Fruit fly (Drosophila melanogaster) Kc167 (cell line): Measurements from ENCODE around the gene yuri.

Experiments
- Myc ChIP-seq: fragments of >200 bp; optimal IDR thresholded peaks from 2 replicates; lab custom pipeline; 2017; ENCODE audit warnings: missing external identifiers
- Sin3A ChIP-seq: fragments of >200 bp; optimal IDR thresholded peaks from 2 replicates; lab custom pipeline; 2018; ENCODE audit warnings: missing external identifiers
- h ChIP-seq: fragments of >200 bp; optimal IDR thresholded peaks from 3 replicates; lab custom pipeline; 2018; ENCODE audit warnings: missing external identifiers
- insv ChIP-seq: fragments of >200 bp; optimal IDR thresholded peaks from 3 replicates; lab custom pipeline; 2018; ENCODE audit warnings: missing external identifiers
- psq ChIP-seq: fragments of >200 bp; optimal IDR thresholded peaks from 2 replicates; lab custom pipeline; 2017; ENCODE audit warnings: missing external identifiers
- ttk ChIP-seq: sonication (Bioruptor generic); optimal IDR thresholded peaks from 2 replicates; lab custom pipeline; 2017; ENCODE audit warnings: missing external identifiers

The yuri gene

dm6 chr2L:15273521-15274123, 9.1 kb upstream of the yuri start:
- TF ChIP-seq h (lab: Kevin White, UChicago) (no peak), insv (lab: Kevin White, UChicago) (no peak), ttk (lab: Kevin White, UChicago) (no peak), psq (no peak), Myc (lab: Kevin White, UChicago) (no peak), Sin3A (lab: Kevin White, UChicago) (no peak)

- TF ChIP-seq Myc (lab: Kevin White, UChicago) (no peak), h (lab: Kevin White, UChicago) (no peak), psq (no peak), Sin3A (lab: Kevin White, UChicago) (no peak), ttk (lab: Kevin White, UChicago) (no peak), insv (lab: Kevin White, UChicago) (no peak)
These were observed 7.5 kb upstream of the yuri start, which contains the start of gene Cul3 for dm6 chr2L:15271757-15272589. Cul3 (minus strand) TSS chr2L:15272024.

dm6 chr2L:15271336-15271735, 6.8 kb upstream of the yuri start:
- TF ChIP-seq ttk (lab: Kevin White, UChicago) = no peak
- no peak for TF ChIP-seq Sin3A (lab: Kevin White, UChicago)
- TF ChIP-seq psq = no peak
- TF ChIP-seq h (lab: Kevin White, UChicago) = no peak
- TF ChIP-seq insv (lab: Kevin White, UChicago) = no peak
- no peak for TF ChIP-seq Myc (lab: Kevin White, UChicago)

- TF ChIP-seq psq (no peak), h (lab: Kevin White, UChicago) (no peak), insv (lab: Kevin White, UChicago) (no peak), Sin3A (lab: Kevin White, UChicago) (no peak), ttk (lab: Kevin White, UChicago) (no peak), Myc (lab: Kevin White, UChicago) (no peak)
These were observed 8.2 kb downstream of the yuri start, which contains the start of the genes PolD3 and Uxt for dm6 chr2L:15256249-15256648. PolD3 (minus strand) TSS chr2L:15256304. Uxt (plus strand) TSS chr2L:15256581.

- no peak for TF ChIP-seq Sin3A (lab: Kevin White, UChicago)
- TF ChIP-seq psq = no peak
- TF ChIP-seq ttk (lab: Kevin White, UChicago) = no peak
- no peak for TF ChIP-seq h (lab: Kevin White, UChicago)
- no peak for TF ChIP-seq insv (lab: Kevin White, UChicago)
- TF ChIP-seq Myc (lab: Kevin White, UChicago) = no peak
These were observed 10.1 kb downstream of the yuri start for dm6 chr2L:15254229-15254861.

dm6 chr2L:15249682-15250081, 14.8 kb downstream of the yuri start:
- TF ChIP-seq Sin3A (lab: Kevin White, UChicago) (no peak), h (lab: Kevin White, UChicago) (no peak), Myc (lab: Kevin White, UChicago) (no peak), psq (no peak), ttk (lab: Kevin White, UChicago) (no peak), insv (lab: Kevin White, UChicago) (no peak)

- TF ChIP-seq Myc (lab: Kevin White, UChicago) (no peak), ttk (lab: Kevin White, UChicago) (no peak), psq (no peak), h (lab: Kevin White, UChicago) (no peak), insv (lab: Kevin White, UChicago) (no peak)
These were observed 15.4 kb downstream of the yuri start for dm6 chr2L:15249006-15249513.

- no peak for TF ChIP-seq insv (lab: Kevin White, UChicago)
- no peak for TF ChIP-seq h (lab: Kevin White, UChicago)
- TF ChIP-seq Myc (lab: Kevin White, UChicago) = no peak
These were observed 16.1 kb downstream of the yuri start, which contains the start of gene dao for dm6 chr2L:15248163-15249005. dao (plus strand) TSS chr2L:15248879.

dm6 chr2L:15247614-15248013, 16.9 kb downstream of the yuri start, which contains the start of gene ZnT35C:
ZnT35C (minus strand) TSS chr2L:15247714.
- no peak for TF ChIP-seq Sin3A (lab: Kevin White, UChicago)

dm6 chr2L:15244708-15245107, 19.8 kb downstream of the yuri start:
- TF ChIP-seq Sin3A (lab: Kevin White, UChicago) (no peak), h (lab: Kevin White, UChicago) (no peak), Myc (lab: Kevin White, UChicago) (no peak), ttk (lab: Kevin White, UChicago) (no peak), psq (no peak), insv (lab: Kevin White, UChicago) (no peak)

dm6 chr2L:15243413-15243812, 21.1 kb downstream of the yuri start:
- TF ChIP-seq insv (lab: Kevin White, UChicago) (no peak), ttk (lab: Kevin White, UChicago) (no peak), psq (no peak), Myc (lab: Kevin White, UChicago) (no peak), h (lab: Kevin White, UChicago) (no peak), Sin3A (lab: Kevin White, UChicago) (no peak)
